Worm (Caenorhabditis elegans): ENCODE measurements around the gene K05F6.10.

DNA sequence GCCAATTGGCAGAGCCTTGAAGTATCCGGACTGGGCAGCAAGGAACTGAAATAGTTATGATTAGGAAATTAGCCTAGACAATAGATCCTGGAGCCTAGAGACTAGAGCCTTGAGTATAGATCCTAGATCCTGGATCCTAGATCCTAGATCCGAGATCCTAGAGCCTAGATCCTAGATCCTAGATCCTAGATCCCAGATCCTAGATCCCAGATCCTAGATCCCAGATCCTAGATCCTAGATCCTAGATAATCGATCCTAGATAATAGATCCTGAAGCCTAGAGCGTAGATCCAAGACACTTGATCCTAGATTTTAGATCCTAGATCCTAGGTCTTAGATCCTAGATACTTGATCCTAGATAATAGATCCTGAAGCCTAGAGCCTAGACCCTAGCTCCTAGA, 29.1 kb upstream of the K05F6.10 start:
- TF ChIP-seq tbx-37 (GFP tag; conservative IDR thresholded peaks at IDR 0.05) (no peak), ama-1 (optimal IDR thresholded peaks at IDR 0.05) (no peak), flt-1 (GFP tag; IDR thresholded peaks at IDR 0.05) (no peak), F13C5.2 (tag; optimal IDR thresholded peaks at IDR 0.05) (no peak), sea-1 (GFP tag; conservative IDR thresholded peaks at IDR 0.05) (no peak), ceh-36 (tag; optimal IDR thresholded peaks at IDR 0.05) (no peak), pes-1 (GFP tag; IDR thresholded peaks at IDR 0.05) (no peak), hmg-4 (GFP tag; optimal IDR thresholded peaks at IDR 0.05) (no peak), hmbx-1 (tag; optimal IDR thresholded peaks at IDR 0.05) (no peak), B0310.2 (tag; optimal IDR thresholded peaks at IDR 0.05) (no peak), hnd-1 (tag; optimal IDR thresholded peaks at IDR 0.05) (no peak), scrt-1 (GFP tag; IDR thresholded peaks at IDR 0.05) (no peak), aly-1 (tag; optimal IDR thresholded peaks at IDR 0.05) (no peak)
